Worm (Caenorhabditis elegans): ENCODE results near the gene nlf-1.

nlf-1 gene

ce11 chrX:1018586-1018985, 1.2 kb upstream of the nlf-1 start:
- TF ChIP-seq ctbp-1 (GFP tag; IDR thresholded peaks at IDR 0.05), result peak; percentile 67; the same call in 1 of the 2 replicates
- no peak for TF ChIP-seq nhr-6 (tag; optimal IDR thresholded peaks at IDR 0.05)
- peak; percentile 75 for TF ChIP-seq aha-1 (tag)
- peak in 1 of 2 experiments; percentile 9 for TF ChIP-seq mdl-1 (tag; optimal IDR thresholded peaks at IDR 0.05)
- peak in 1 of 2 experiments; percentile 6 for TF ChIP-seq lsy-2 (tag; optimal IDR thresholded peaks at IDR 0.05)
- no peak for TF ChIP-seq F49E8.2 (tag; optimal IDR thresholded peaks at IDR 0.05; ENCODE audit: borderline replicate concordance)
- peak; percentile 44 for TF ChIP-seq mep-1 (tag; optimal IDR thresholded peaks at IDR 0.05)
- TF ChIP-seq rbr-2 (tag; optimal IDR thresholded peaks at IDR 0.05), result peak; percentile 51
- no peak for TF ChIP-seq nhr-28 (tag; optimal IDR thresholded peaks at IDR 0.05)
- peak; percentile 54; the same call in 1 of the 2 replicates for TF ChIP-seq set-16 (GFP tag; IDR thresholded peaks at IDR 0.05)
- TF ChIP-seq hlh-30 (tag; optimal IDR thresholded peaks at IDR 0.05; ENCODE audit: insufficient read depth), result peak; percentile 19
- peak; percentile 61 for TF ChIP-seq ces-1 (GFP tag; optimal IDR thresholded peaks at IDR 0.05)
- TF ChIP-seq hlh-11 (tag; optimal IDR thresholded peaks at IDR 0.05), result peak; percentile 2

ce11 chrX:1014708-1015107, 2.7 kb downstream of the nlf-1 start:
- TF ChIP-seq attf-4 (tag; optimal IDR thresholded peaks at IDR 0.05) (no peak), nhr-11 (tag; optimal IDR thresholded peaks at IDR 0.05) (no peak), mes-2 (tag; optimal IDR thresholded peaks at IDR 0.05; ENCODE audit: poor library complexity, severe bottlenecking) (no peak), mdt-29 (GFP tag; IDR thresholded peaks at IDR 0.05) (no peak), ctbp-1 (GFP tag; IDR thresholded peaks at IDR 0.05) (peak; percentile 41; the same call in 1 of the 2 replicates), nhr-6 (tag; optimal IDR thresholded peaks at IDR 0.05) (no peak), lsy-2 (tag; optimal IDR thresholded peaks at IDR 0.05) (no peak), ces-1 (GFP tag; optimal IDR thresholded peaks at IDR 0.05) (peak; percentile 36), pqm-1 (tag; optimal IDR thresholded peaks at IDR 0.05) (no peak), fkh-10 (GFP tag; optimal IDR thresholded peaks at IDR 0.05) (peak; percentile 89)

ce11 chrX:1012385-1012866, 4.9 kb downstream of the nlf-1 start:
- TF ChIP-seq arid-1 (GFP tag; conservative IDR thresholded peaks at IDR 0.05), result no peak
- TF ChIP-seq mes-2 (tag; optimal IDR thresholded peaks at IDR 0.05; ENCODE audit: poor library complexity, severe bottlenecking), result peak; percentile 22
- TF ChIP-seq egl-27 (tag; optimal IDR thresholded peaks at IDR 0.05), result no peak
- 0 out of 2 replicates have a peak, but pooled peaks have one; percentile 38 for TF ChIP-seq mdt-29 (GFP tag; IDR thresholded peaks at IDR 0.05)
- TF ChIP-seq unc-130 (GFP tag; optimal IDR thresholded peaks at IDR 0.05), result no peak
- peak; percentile 73 for TF ChIP-seq nhr-102 (tag; optimal IDR thresholded peaks at IDR 0.05)
- no peak for TF ChIP-seq aly-2 (tag; optimal IDR thresholded peaks at IDR 0.05)
- TF ChIP-seq F49E8.2 (tag; optimal IDR thresholded peaks at IDR 0.05; ENCODE audit: borderline replicate concordance), result no peak
- peak; percentile 13 for TF ChIP-seq nhr-28 (tag; optimal IDR thresholded peaks at IDR 0.05)
- 0 out of 2 replicates have a peak, but pooled peaks have one; percentile 28 for TF ChIP-seq snpc-1.2 (GFP tag; IDR thresholded peaks at IDR 0.05)
- no peak for TF ChIP-seq egl-43 (GFP tag; IDR thresholded peaks at IDR 0.05)
- no peak for TF ChIP-seq mxl-3 (GFP tag; optimal IDR thresholded peaks at IDR 0.05)
- no peak for TF ChIP-seq unc-39 (tag; optimal IDR thresholded peaks at IDR 0.05)
- no peak for TF ChIP-seq unc-62 (GFP tag; optimal IDR thresholded peaks at IDR 0.05 in 1 of 2)
- no peak for TF ChIP-seq unc-62 (tag; optimal IDR thresholded peaks at IDR 0.05)
- TF ChIP-seq zfp-2 (tag; optimal IDR thresholded peaks at IDR 0.05), result no peak
- no peak for TF ChIP-seq duxl-1 (tag; optimal IDR thresholded peaks at IDR 0.05; ENCODE audit: poor library complexity)
- no peak for TF ChIP-seq fos-1 (tag; optimal IDR thresholded peaks at IDR 0.05)
- no peak for TF ChIP-seq nhr-10 (tag; optimal IDR thresholded peaks at IDR 0.05)
- TF ChIP-seq Y48G9A.11 (GFP tag; IDR thresholded peaks at IDR 0.05), result no peak
- TF ChIP-seq madf-9 (GFP tag; conservative IDR thresholded peaks at IDR 0.05), result no peak
- peak; percentile 38 for TF ChIP-seq Y5F2A.4 (GFP tag; optimal IDR thresholded peaks at IDR 0.05)
- TF ChIP-seq hif-1 (tag; optimal IDR thresholded peaks at IDR 0.05), result peak in 1 of 2 experiments; percentile 5
- peak; percentile 40 for TF ChIP-seq aha-1 (tag)
- peak; percentile 38 for TF ChIP-seq gei-8 (GFP tag; optimal IDR thresholded peaks at IDR 0.05)
- TF ChIP-seq ztf-7 (tag; optimal IDR thresholded peaks at IDR 0.05), result no peak
- TF ChIP-seq F10B5.3 (tag; optimal IDR thresholded peaks at IDR 0.05), result no peak
- peak; percentile 70 for TF ChIP-seq sdz-12 (GFP tag; optimal IDR thresholded peaks at IDR 0.05)
- TF ChIP-seq vab-7 (GFP tag; IDR thresholded peaks at IDR 0.05), result no peak
- TF ChIP-seq ceh-62 (tag; optimal IDR thresholded peaks at IDR 0.05), result no peak
- TF ChIP-seq ZK337.2 (GFP tag; IDR thresholded peaks at IDR 0.05), result no peak
- TF ChIP-seq hmg-1.1 (GFP tag; IDR thresholded peaks at IDR 0.05), result peak; percentile 15; the same call in 1 of the 2 replicates
- no peak for TF ChIP-seq zip-11 (GFP tag; IDR thresholded peaks at IDR 0.05)
